Worm (Caenorhabditis elegans) whole organism, young adult: ENCODE data around the gene Y37A1A.4.
A peak's percentile ranks its signal among the peaks of the same experiment; 100 is the strongest.
"Not testable (repeated sequence)": the region's sequence is repeated elsewhere in the genome, so short reads cannot be mapped to it uniquely, and the experiment has no call there.

Experiments
- F10E7.11 ChIP-seq: sonication (generic microtip); optimal IDR thresholded peaks from 2 replicates; lab custom pipeline; 2017; ENCODE audit warnings: mild to moderate bottlenecking, missing genetic modification characterization, moderate library complexity, missing compliant biosample characterization
- F52B5.7 ChIP-seq: sonication (generic microtip); optimal IDR thresholded peaks from 2 replicates; lab custom pipeline; 2016; ENCODE audit warnings: mild to moderate bottlenecking, missing genetic modification characterization, missing compliant biosample characterization
- K12H6.12 ChIP-seq: fragments of 200-800 bp; sonication (Bioruptor generic); optimal IDR thresholded peaks from 2 replicates; lab custom pipeline; 2018; ENCODE audit warnings: mild to moderate bottlenecking, missing genetic modification characterization, missing compliant biosample characterization
- T26A5.8 ChIP-seq: sonication (generic microtip); optimal IDR thresholded peaks from 2 replicates; lab custom pipeline; 2016; ENCODE audit warnings: missing genetic modification characterization, missing compliant biosample characterization
- ZK185.1 ChIP-seq: sonication (generic microtip); optimal IDR thresholded peaks from 2 replicates; lab custom pipeline; 2016; ENCODE audit warnings: mild to moderate bottlenecking, missing genetic modification characterization, missing compliant biosample characterization; ENCODE audit not compliant: poor library complexity, severe bottlenecking
- akir-1 ChIP-seq: fragments of 200-800 bp; sonication (Bioruptor generic); optimal IDR thresholded peaks from 2 replicates; lab custom pipeline; 2018; ENCODE audit warnings: mild to moderate bottlenecking, missing genetic modification characterization, moderate library complexity, missing compliant biosample characterization
- attf-3 ChIP-seq: fragments of 200-800 bp; sonication (Bioruptor generic); conservative IDR thresholded peaks from 2 replicates; pipeline ENCODE4 v1.3.6; 2022; ENCODE audit warnings: missing genetic modification reagents, missing genetic modification characterization, missing compliant biosample characterization
- attf-5 ChIP-seq: fragments of 200-800 bp; sonication (Bioruptor generic); optimal IDR thresholded peaks from 2 replicates; lab custom pipeline; 2018; ENCODE audit warnings: mild to moderate bottlenecking, missing genetic modification characterization, missing compliant biosample characterization
- attf-6 ChIP-seq: fragments of 200-800 bp; sonication (Bioruptor generic); IDR thresholded peaks from 2 replicates; pipeline ENCODE4 v1.3.6; 2022; ENCODE audit warnings: missing genetic modification reagents, missing genetic modification characterization, missing compliant biosample characterization
- cebp-1 ChIP-seq, 2 experiments: fragments of 200-800 bp in 1 of 2; sonication (Bioruptor generic) in 1 of 2; sonication (generic microtip) in 1 of 2; IDR thresholded peaks in 1 of 2; optimal IDR thresholded peaks in 1 of 2; 2 replicates each; pipeline versions ENCODE4 v1.3.6 to Lab custom; 2017 to 2022; ENCODE audit warnings: missing compliant biosample characterization in 2 of 2, missing genetic modification characterization in 2 of 2, mild to moderate bottlenecking in 1 of 2, missing genetic modification reagents in 1 of 2, moderate library complexity in 1 of 2
- ceh-100 ChIP-seq: fragments of 200-800 bp; sonication (Bioruptor generic); IDR thresholded peaks from 2 replicates; pipeline ENCODE4 v1.3.6; 2022; ENCODE audit warnings: missing genetic modification reagents, missing genetic modification characterization, missing compliant biosample characterization
- dpl-1 ChIP-seq: fragments of 150-350 bp; optimal IDR thresholded peaks from 2 replicates; lab custom pipeline; 2014; ENCODE audit warnings: missing biosample characterization, missing genetic modification reagents, missing genetic modification characterization
- fkh-3 ChIP-seq: sonication (generic microtip); optimal IDR thresholded peaks from 2 replicates; lab custom pipeline; 2016; ENCODE audit warnings: mild to moderate bottlenecking, missing genetic modification characterization, missing compliant biosample characterization
- hlh-12 ChIP-seq: sonication (generic microtip); optimal IDR thresholded peaks from 2 replicates; lab custom pipeline; 2016; ENCODE audit warnings: missing genetic modification characterization, missing compliant biosample characterization
- lag-1 ChIP-seq: fragments of 200-800 bp; sonication (Bioruptor generic); IDR thresholded peaks from 2 replicates; pipeline ENCODE4 v1.3.6; 2022; ENCODE audit warnings: missing genetic modification reagents, missing genetic modification characterization, missing compliant biosample characterization
- lir-1 ChIP-seq: fragments of 200-800 bp; sonication (Bioruptor generic); conservative IDR thresholded peaks from 2 replicates; pipeline ENCODE4 v1.3.6; 2022; ENCODE audit warnings: missing genetic modification reagents, missing genetic modification characterization, missing compliant biosample characterization
- lsy-27 ChIP-seq: sonication (generic microtip); optimal IDR thresholded peaks from 2 replicates; lab custom pipeline; 2017; ENCODE audit warnings: missing genetic modification characterization, mild to moderate bottlenecking, missing compliant biosample characterization, antibody characterized with exemption, missing genotype, borderline replicate concordance; ENCODE audit not compliant: insufficient read depth
- madf-10 ChIP-seq: sonication (generic microtip); optimal IDR thresholded peaks from 2 replicates; lab custom pipeline; 2016; ENCODE audit warnings: mild to moderate bottlenecking, missing genetic modification characterization, missing compliant biosample characterization
- madf-6 ChIP-seq: fragments of 200-800 bp; sonication (Bioruptor generic); IDR thresholded peaks from 2 replicates; pipeline ENCODE4 v1.3.6; 2022; ENCODE audit warnings: missing genetic modification reagents, missing genetic modification characterization, missing compliant biosample characterization
- mcd-1 ChIP-seq: fragments of 200-800 bp; sonication (Bioruptor generic); IDR thresholded peaks from 2 replicates; pipeline ENCODE4 v1.3.6; 2022; ENCODE audit warnings: missing genetic modification reagents, missing genetic modification characterization, missing compliant biosample characterization
- mes-4 ChIP-seq: sonication (generic microtip); optimal IDR thresholded peaks from 2 replicates; lab custom pipeline; 2016; ENCODE audit warnings: missing genotype, missing genetic modification characterization, missing compliant biosample characterization
- nhr-80 ChIP-seq: sonication (generic microtip); optimal IDR thresholded peaks from 2 replicates; lab custom pipeline; 2016; ENCODE audit warnings: missing genetic modification characterization, missing compliant biosample characterization
- rcor-1 ChIP-seq: fragments of 200-800 bp; sonication (Bioruptor generic); IDR thresholded peaks from 2 replicates; pipeline ENCODE4 v1.3.6; 2022; ENCODE audit warnings: missing genetic modification reagents, missing genetic modification characterization, missing compliant biosample characterization
- rpc-1 ChIP-seq, 2 experiments: fragments of 150-350 bp in 1 of 2; sonication (generic microtip) in 1 of 2; optimal IDR thresholded peaks; 2 replicates each; lab custom pipeline; 2014 to 2018; ENCODE audit warnings: missing biosample characterization in 1 of 2, missing genetic modification characterization in 1 of 2, missing genetic modification reagents in 1 of 2, missing genotype in 1 of 2
- sea-2 ChIP-seq: fragments of 200-800 bp; sonication (Bioruptor generic); IDR thresholded peaks from 2 replicates; pipeline ENCODE4 v1.3.6; 2022; ENCODE audit warnings: missing genetic modification characterization, missing compliant biosample characterization
- snpc-1.1 ChIP-seq: sonication (generic microtip); optimal IDR thresholded peaks from 2 replicates; lab custom pipeline; 2017; ENCODE audit warnings: missing genetic modification characterization, mild to moderate bottlenecking, missing compliant biosample characterization, antibody characterized with exemption, moderate library complexity, missing genotype, missing genetic modification reagents; ENCODE audit not compliant: insufficient read depth
- snpc-4 ChIP-seq, 5 experiments: fragments of 150-350 bp in 1 of 5; sonication (generic microtip) in 4 of 5; optimal IDR thresholded peaks; 2 replicates each; lab custom pipeline; 2014 to 2018; ENCODE audit warnings: missing genetic modification characterization in 5 of 5, missing biosample characterization in 3 of 5, antibody characterized with exemption in 2 of 5, mild to moderate bottlenecking in 2 of 5, missing compliant biosample characterization in 2 of 5, missing genotype in 2 of 5, moderate library complexity in 2 of 5, missing genetic modification reagents in 1 of 5
- tbp1 ChIP-seq: fragments of 200-800 bp; sonication (Bioruptor generic); optimal IDR thresholded peaks from 2 replicates; lab custom pipeline; 2018; ENCODE audit warnings: mild to moderate bottlenecking, missing genetic modification characterization, missing compliant biosample characterization
- unc-130 ChIP-seq: sonication (generic microtip); optimal IDR thresholded peaks from 2 replicates; lab custom pipeline; 2016; ENCODE audit warnings: missing genetic modification reagents, missing genetic modification characterization, missing compliant biosample characterization
- unc-62 ChIP-seq: fragments of 150-350 bp; optimal IDR thresholded peaks from 2 replicates; lab custom pipeline; 2014; ENCODE audit warnings: missing biosample characterization, missing genetic modification reagents, missing genetic modification characterization
- zim-3 ChIP-seq: sonication (generic microtip); optimal IDR thresholded peaks from 2 replicates; lab custom pipeline; 2017; ENCODE audit warnings: mild to moderate bottlenecking, missing genetic modification characterization, moderate library complexity, missing compliant biosample characterization

Y37A1A.4 gene

ce11 chrIV:13945188-13945587 lies 11.0 kb downstream of the Y37A1A.4 start (continued):
- no peak for TF ChIP-seq ZK185.1 (tag; lab: Kevin White, UChicago)
- no peak for TF ChIP-seq akir-1
- no peak for TF ChIP-seq zim-3 (tag; lab: Kevin White, UChicago)
- no peak for TF ChIP-seq T26A5.8 (tag; lab: Kevin White, UChicago)
- no peak for TF ChIP-seq rcor-1 (GFP tag; lab: Robert Waterston, UW)
- TF ChIP-seq fkh-3 (tag; lab: Kevin White, UChicago): no peak
- TF ChIP-seq snpc-1.1 (tag; lab: Kevin White, UChicago): no peak

ce11 chrIV:13953974-13954373 lies 19.8 kb downstream of the Y37A1A.4 start:
- TF ChIP-seq mes-4 (tag; lab: Kevin White, UChicago): no peak
- TF ChIP-seq lir-1: no peak
- TF ChIP-seq attf-3 (GFP tag; lab: Robert Waterston, UW): no peak
- TF ChIP-seq snpc-4 (GFP tag; optimal IDR thresholded peaks at IDR 0.05; lab: Kevin White, UChicago): no peak
- TF ChIP-seq snpc-4 (tag; optimal IDR thresholded peaks at IDR 0.05; lab: Kevin White, UChicago): peak in 1 of 4 experiments; percentile 55

- TF ChIP-seq unc-130 (GFP tag; lab: Kevin White, UChicago) (no peak), snpc-4 (GFP tag; optimal IDR thresholded peaks at IDR 0.05; lab: Kevin White, UChicago) (peak; percentile 7), snpc-4 (tag; optimal IDR thresholded peaks at IDR 0.05; lab: Kevin White, UChicago) (peak in 1 of 4 experiments; percentile 22), attf-6 (peak; percentile 74)
These were observed 20.4 kb downstream of the Y37A1A.4 start for ce11 chrIV:13954578-13954977.

ce11 chrIV:13965535-13965934 lies 31.3 kb downstream of the Y37A1A.4 start:
- TF ChIP-seq madf-6 (GFP tag; lab: Robert Waterston, UW) (0 out of 2 replicates have a peak, but pooled peaks have one; percentile 22), snpc-4 (tag; optimal IDR thresholded peaks at IDR 0.05; lab: Kevin White, UChicago) (peak in 1 of 4 experiments; percentile 67), attf-6 (peak; percentile 84), rpc-1 (tag; optimal IDR thresholded peaks at IDR 0.05; lab: Kevin White, UChicago) (peak; percentile 33), tbp1 (GFP tag; lab: Kevin White, UChicago) (peak; percentile 55)
- not testable (repeated sequence) for TF ChIP-seq snpc-4 (GFP tag; optimal IDR thresholded peaks at IDR 0.05; lab: Kevin White, UChicago); rpc-1 (optimal IDR thresholded peaks at IDR 0.05; lab: Kevin White, UChicago)

ce11 chrIV:13979797-13980459 lies 45.7 kb downstream of the Y37A1A.4 start, which contains the start of gene dnbp-1:
dnbp-1 (minus strand) TSS chrIV:13979847.
- TF ChIP-seq madf-6 (GFP tag; lab: Robert Waterston, UW) (no peak), sea-2 (GFP tag; lab: Robert Waterston, UW) (no peak), madf-10 (tag; lab: Kevin White, UChicago) (peak; percentile 89), snpc-1.1 (tag; lab: Kevin White, UChicago) (no peak), rcor-1 (GFP tag; lab: Robert Waterston, UW) (no peak), cebp-1 (GFP tag; IDR thresholded peaks at IDR 0.05; lab: Robert Waterston, UW) (no peak), cebp-1 (tag; optimal IDR thresholded peaks at IDR 0.05; lab: Kevin White, UChicago) (no peak), snpc-4 (GFP tag; optimal IDR thresholded peaks at IDR 0.05; lab: Kevin White, UChicago) (no peak), snpc-4 (tag; optimal IDR thresholded peaks at IDR 0.05; lab: Kevin White, UChicago) (peak in 3 of 4 experiments; percentile 10 to 58 (median 47)), F10E7.11 (tag; lab: Kevin White, UChicago) (no peak), F52B5.7 (tag; lab: Kevin White, UChicago) (no peak), lsy-27 (tag; lab: Kevin White, UChicago) (no peak), lag-1 (GFP tag; lab: Robert Waterston, UW) (no peak), ceh-100 (0 out of 2 replicates have a peak, but pooled peaks have one; percentile 36), unc-62 (GFP tag; lab: Kevin White, UChicago) (peak; percentile 0), mcd-1 (GFP tag; lab: Robert Waterston, UW) (peak; percentile 90), nhr-80 (tag; lab: Kevin White, UChicago) (peak; percentile 70), K12H6.12 (peak; percentile 65), hlh-12 (tag; lab: Kevin White, UChicago) (no peak), dpl-1 (GFP tag; lab: Kevin White, UChicago) (no peak), attf-5 (peak; percentile 83)
